Fruit fly (Drosophila melanogaster) whole organism, embryonic: ENCODE data around the gene Nse1.

ENCODE experiments used
- Abd-B ChIP-seq: fragments of 200-800 bp; sonication (Bioruptor generic); optimal IDR thresholded peaks from 2 replicates; lab custom pipeline; 2018; ENCODE audit warnings: missing biosample characterization, mild to moderate bottlenecking, missing genetic modification characterization, moderate library complexity
- Aef1 ChIP-seq: fragments of 200-800 bp; sonication (Bioruptor generic); IDR thresholded peaks from 3 replicates; pipeline ENCODE4 v1.3.6; 2022; ENCODE audit warnings: missing biosample characterization, missing genetic modification characterization
- Atf3 ChIP-seq: fragments of 200-800 bp; sonication (Bioruptor generic); optimal IDR thresholded peaks from 3 replicates; lab custom pipeline; 2016; ENCODE audit warnings: missing biosample characterization, missing genetic modification characterization
- BEAF-32 ChIP-seq: fragments of 200-800 bp; sonication (Bioruptor generic); optimal IDR thresholded peaks from 3 replicates; lab custom pipeline; 2017; ENCODE audit warnings: missing biosample characterization, missing genetic modification characterization, mild to moderate bottlenecking, moderate library complexity, missing genetic modification reagents
- CG11085 ChIP-seq: fragments of 200-800 bp; sonication (Bioruptor generic); IDR thresholded peaks from 2 replicates; pipeline ENCODE4 v1.3.6; 2022; ENCODE audit warnings: missing biosample characterization, missing genetic modification characterization
- CG11723 ChIP-seq: fragments of 200-800 bp; sonication (Bioruptor generic); optimal IDR thresholded peaks from 2 replicates; lab custom pipeline; 2017; ENCODE audit warnings: missing biosample characterization, mild to moderate bottlenecking, missing genetic modification characterization
- CG12236 ChIP-seq: fragments of 200-800 bp; sonication (Bioruptor generic); optimal IDR thresholded peaks from 2 replicates; lab custom pipeline; 2016; ENCODE audit warnings: missing biosample characterization, missing genetic modification characterization
- CG12391 ChIP-seq: fragments of 200-800 bp; sonication (Bioruptor generic); optimal IDR thresholded peaks from 3 replicates; lab custom pipeline; 2018; ENCODE audit warnings: missing biosample characterization, mild to moderate bottlenecking, missing genetic modification characterization, moderate library complexity
- CG12942 ChIP-seq: fragments of 200-800 bp; sonication (Bioruptor generic); optimal IDR thresholded peaks from 3 replicates; lab custom pipeline; 2016; ENCODE audit warnings: missing biosample characterization, missing genetic modification characterization
- CG13123 ChIP-seq: fragments of 200-800 bp; sonication (Bioruptor generic); optimal IDR thresholded peaks from 2 replicates; lab custom pipeline; 2016; ENCODE audit warnings: missing biosample characterization, missing genetic modification characterization
- CG15479 ChIP-seq: fragments of 200-800 bp; sonication (Bioruptor generic); optimal IDR thresholded peaks from 3 replicates; lab custom pipeline; 2019; ENCODE audit warnings: missing biosample characterization, mild to moderate bottlenecking, missing genetic modification characterization, moderate library complexity
- CG15514 ChIP-seq: fragments of 200-800 bp; sonication (Bioruptor generic); optimal IDR thresholded peaks from 3 replicates; lab custom pipeline; 2017; ENCODE audit warnings: missing biosample characterization, missing genetic modification characterization, mild to moderate bottlenecking, moderate library complexity, missing genetic modification reagents
- CG16779 ChIP-seq: fragments of 200-800 bp; sonication (Bioruptor generic); IDR thresholded peaks from 2 replicates; pipeline ENCODE4 v1.3.6; 2022; ENCODE audit warnings: missing biosample characterization, missing genetic modification characterization
- CG16863 ChIP-seq: fragments of 200-800 bp; sonication (Bioruptor generic); optimal IDR thresholded peaks from 3 replicates; lab custom pipeline; 2016; ENCODE audit warnings: missing biosample characterization, missing genetic modification characterization
- CG17385 ChIP-seq: fragments of 200-800 bp; sonication (Bioruptor generic); optimal IDR thresholded peaks from 3 replicates; lab custom pipeline; 2018; ENCODE audit warnings: missing biosample characterization, mild to moderate bottlenecking, missing genetic modification characterization
- CG18262 ChIP-seq: fragments of 200-800 bp; optimal IDR thresholded peaks from 3 replicates; lab custom pipeline; 2019; ENCODE audit warnings: missing biosample characterization, mild to moderate bottlenecking, missing genetic modification characterization, moderate library complexity
- CG18764 ChIP-seq: fragments of 200-800 bp; sonication (Bioruptor generic); optimal IDR thresholded peaks from 3 replicates; lab custom pipeline; 2016; ENCODE audit warnings: missing biosample characterization, missing genetic modification characterization
- CG31224 ChIP-seq: fragments of 200-800 bp; sonication (Bioruptor generic); IDR thresholded peaks from 2 replicates; pipeline ENCODE4 v1.3.6; 2022; ENCODE audit warnings: missing biosample characterization, missing genetic modification characterization
- CG3726 ChIP-seq: fragments of 200-800 bp; sonication (Bioruptor generic); IDR thresholded peaks from 3 replicates; pipeline ENCODE4, ENCODE4 v1.3.6; 2022; ENCODE audit warnings: missing biosample characterization, missing genetic modification characterization
- CG5245 ChIP-seq: fragments of 200-800 bp; sonication (Bioruptor generic); optimal IDR thresholded peaks from 3 replicates; lab custom pipeline; 2016; ENCODE audit warnings: missing biosample characterization, missing genetic modification characterization
- CG7556 ChIP-seq: fragments of 200-800 bp; sonication (Bioruptor generic); optimal IDR thresholded peaks from 2 replicates; lab custom pipeline; 2017; ENCODE audit warnings: missing biosample characterization, mild to moderate bottlenecking, missing genetic modification characterization
- CG7839 ChIP-seq: fragments of 200-800 bp; sonication (Bioruptor generic); optimal IDR thresholded peaks from 3 replicates; lab custom pipeline; 2018; ENCODE audit warnings: missing biosample characterization, mild to moderate bottlenecking, missing genetic modification characterization, moderate library complexity
- Dip2 ChIP-seq: fragments of 200-800 bp; sonication (Bioruptor generic); IDR thresholded peaks from 2 replicates; pipeline ENCODE4 v1.3.6; 2022; ENCODE audit warnings: missing biosample characterization, missing genetic modification characterization
- Gsc ChIP-seq: fragments of 200-800 bp; sonication (Bioruptor generic); IDR thresholded peaks from 2 replicates; pipeline ENCODE4 v1.3.6; 2022; ENCODE audit warnings: missing biosample characterization, missing genetic modification characterization
- NC2β ChIP-seq: fragments of 200-800 bp; sonication (Bioruptor generic); optimal IDR thresholded peaks from 2 replicates; lab custom pipeline; 2016; ENCODE audit warnings: missing biosample characterization, missing genetic modification characterization
- NFAT ChIP-seq: fragments of 200-800 bp; sonication (Bioruptor generic); IDR thresholded peaks from 2 replicates; pipeline ENCODE4 v1.3.6; 2022; ENCODE audit warnings: missing biosample characterization, missing genetic modification characterization
- Oli ChIP-seq: fragments of 200-800 bp; sonication (Bioruptor generic); optimal IDR thresholded peaks from 2 replicates; lab custom pipeline; 2018; ENCODE audit warnings: missing biosample characterization, mild to moderate bottlenecking, missing genetic modification characterization, moderate library complexity
- Sin3A ChIP-seq: fragments of >200 bp; optimal IDR thresholded peaks from 2 replicates; lab custom pipeline; 2018
- Six4 ChIP-seq: fragments of 200-800 bp; sonication (Bioruptor generic); optimal IDR thresholded peaks from 2 replicates; lab custom pipeline; 2016; ENCODE audit warnings: missing biosample characterization, missing genetic modification characterization
- Stat92E ChIP-seq, 3 experiments: fragments of >200 bp in 2 of 3; fragments of 200-800 bp in 1 of 3; sonication (Bioruptor generic) in 1 of 3; optimal IDR thresholded peaks; 2 replicates each; lab custom pipeline; 2017 to 2019; ENCODE audit warnings: missing biosample characterization in 3 of 3, missing genetic modification characterization in 3 of 3, mild to moderate bottlenecking in 1 of 3, moderate library complexity in 1 of 3
- TFAM ChIP-seq: fragments of 200-800 bp; sonication (Bioruptor generic); optimal IDR thresholded peaks from 2 replicates; lab custom pipeline; 2017; ENCODE audit warnings: missing biosample characterization, missing genetic modification characterization, inconsistent platforms
- Vsx1 ChIP-seq: fragments of 200-800 bp; sonication (Bioruptor generic); optimal IDR thresholded peaks from 2 replicates; lab custom pipeline; 2017; ENCODE audit warnings: missing biosample characterization, mild to moderate bottlenecking, missing genetic modification characterization, missing genetic modification reagents
- ab ChIP-seq: fragments of 200-800 bp; sonication (Bioruptor generic); optimal IDR thresholded peaks from 2 replicates; lab custom pipeline; 2016; ENCODE audit warnings: missing biosample characterization, missing genetic modification characterization
- ap ChIP-seq: fragments of 200-800 bp; sonication (Bioruptor generic); IDR thresholded peaks from 2 replicates; pipeline ENCODE4 v1.3.6; 2022; ENCODE audit warnings: missing biosample characterization, missing genetic modification characterization
- bigmax ChIP-seq: fragments of 200-800 bp; sonication (Bioruptor generic); optimal IDR thresholded peaks from 2 replicates; lab custom pipeline; 2018; ENCODE audit warnings: missing biosample characterization, mild to moderate bottlenecking, missing genetic modification characterization
- cg ChIP-seq: fragments of 200-800 bp; sonication (Bioruptor generic); optimal IDR thresholded peaks from 3 replicates; lab custom pipeline; 2019; ENCODE audit warnings: missing biosample characterization, mild to moderate bottlenecking, missing genetic modification characterization, moderate library complexity
- da ChIP-seq: fragments of 200-800 bp; sonication (Bioruptor generic); optimal IDR thresholded peaks from 2 replicates; lab custom pipeline; 2016; ENCODE audit warnings: missing biosample characterization, missing genetic modification characterization
- dysf ChIP-seq: fragments of 200-800 bp; sonication (Bioruptor generic); IDR thresholded peaks from 3 replicates; pipeline ENCODE4 v1.3.6; 2022; ENCODE audit warnings: missing biosample characterization, missing genetic modification characterization
- ftz-f1 ChIP-seq: fragments of 200-800 bp; sonication (Bioruptor generic); optimal IDR thresholded peaks from 2 replicates; lab custom pipeline; 2016; ENCODE audit warnings: missing biosample characterization, missing genetic modification characterization
- grn ChIP-seq: fragments of 200-800 bp; sonication (Bioruptor generic); optimal IDR thresholded peaks from 3 replicates; lab custom pipeline; 2017; ENCODE audit warnings: missing biosample characterization, missing genetic modification characterization
- lmd ChIP-seq: fragments of 200-800 bp; sonication (Bioruptor generic); IDR thresholded peaks from 2 replicates; pipeline ENCODE4 v1.3.6; 2022; ENCODE audit warnings: missing biosample characterization, missing genetic modification characterization
- pho ChIP-seq: fragments of 200-800 bp; sonication (Bioruptor generic); optimal IDR thresholded peaks from 2 replicates; lab custom pipeline; 2016; ENCODE audit warnings: missing biosample characterization, missing genetic modification characterization
- pita ChIP-seq: fragments of 200-800 bp; sonication (Bioruptor generic); optimal IDR thresholded peaks from 2 replicates; lab custom pipeline; 2017; ENCODE audit warnings: missing biosample characterization, mild to moderate bottlenecking, missing genetic modification characterization
- pzg ChIP-seq: fragments of 200-800 bp; sonication (Bioruptor generic); optimal IDR thresholded peaks from 3 replicates; lab custom pipeline; 2018; ENCODE audit warnings: missing biosample characterization, mild to moderate bottlenecking, missing genetic modification characterization, moderate library complexity
- sna ChIP-seq: fragments of 200-800 bp; sonication (Bioruptor generic); IDR thresholded peaks from 2 replicates; pipeline ENCODE4 v1.3.6; 2022; ENCODE audit warnings: missing biosample characterization, missing genetic modification characterization; ENCODE audit not compliant: partially characterized antibody
- tin ChIP-seq: fragments of 200-800 bp; sonication (Bioruptor generic); optimal IDR thresholded peaks from 3 replicates; lab custom pipeline; 2016; ENCODE audit warnings: missing biosample characterization, missing genetic modification characterization
- tup ChIP-seq: fragments of 200-800 bp; sonication (Bioruptor generic); optimal IDR thresholded peaks from 2 replicates; lab custom pipeline; 2016; ENCODE audit warnings: missing biosample characterization, mild to moderate bottlenecking, missing genetic modification characterization, moderate library complexity
- wor ChIP-seq: fragments of 200-800 bp; sonication (Bioruptor generic); IDR thresholded peaks from 2 replicates; pipeline ENCODE4 v1.3.6; 2022; ENCODE audit warnings: missing biosample characterization, missing genetic modification characterization
- zen2 ChIP-seq: fragments of 200-800 bp; sonication (Bioruptor generic); IDR thresholded peaks from 3 replicates; pipeline ENCODE4 v1.3.6; 2022; ENCODE audit warnings: missing biosample characterization, missing genetic modification characterization; ENCODE audit not compliant: partially characterized antibody

Nse1 gene

DNA sequence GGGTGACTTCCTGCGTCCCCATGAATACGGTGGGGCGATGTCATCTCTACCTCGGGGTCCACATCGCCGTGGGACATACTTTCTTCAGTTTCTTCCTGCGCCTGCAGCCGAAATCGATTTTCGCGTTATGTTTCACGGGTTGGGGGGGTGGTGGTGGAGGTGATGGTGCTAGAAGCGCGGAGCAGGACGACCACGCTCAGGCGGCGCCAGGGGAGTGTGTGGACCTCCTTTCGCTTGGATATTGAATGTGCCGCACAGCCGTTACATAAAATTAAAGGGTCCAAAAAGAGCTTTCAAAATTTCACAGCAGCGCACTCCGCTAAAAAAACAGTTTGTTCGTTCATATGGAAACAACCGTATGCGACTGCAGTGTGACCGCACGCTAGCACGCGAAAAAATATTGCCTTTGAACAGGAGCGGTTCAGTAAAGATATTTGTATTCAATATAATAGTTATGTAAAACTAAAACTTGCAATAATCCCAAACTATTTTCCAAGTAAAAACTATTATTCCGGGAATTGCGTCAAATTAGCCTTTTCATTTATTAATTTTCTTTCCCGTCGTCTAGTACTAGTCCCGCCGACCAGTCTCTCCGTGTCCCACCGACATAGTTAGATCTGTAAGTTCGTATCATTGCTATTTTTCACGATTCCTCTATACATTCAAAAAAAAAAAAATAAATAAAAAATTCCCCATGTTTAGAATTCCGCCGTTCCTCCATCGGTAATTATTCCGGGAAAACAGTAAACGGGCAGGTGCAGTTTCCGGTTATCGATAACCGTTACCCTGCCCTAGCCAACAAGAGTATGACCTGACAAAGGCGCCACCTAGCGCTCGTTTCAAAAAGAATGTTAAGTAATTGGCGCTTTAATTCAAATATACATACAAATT is 6.8 kb upstream of the Nse1 start, which contains the start of gene Nhe3 (continued):
- no peak for TF ChIP-seq ftz-f1 (GFP tag; lab: Kevin White, UChicago)
- TF ChIP-seq wor = peak; percentile 72
- no peak for TF ChIP-seq Gsc (GFP tag; lab: Robert Waterston, UW)
- TF ChIP-seq tin (GFP tag; lab: Kevin White, UChicago) = peak; percentile 89
- TF ChIP-seq ab (GFP tag; lab: Kevin White, UChicago) = peak; percentile 68
- peak; percentile 77 for TF ChIP-seq Oli (tag; lab: Kevin White, UChicago)
- peak; percentile 55 for TF ChIP-seq CG13123 (GFP tag; lab: Kevin White, UChicago)
- TF ChIP-seq CG12391 (tag; lab: Kevin White, UChicago) = peak; percentile 86
- TF ChIP-seq bigmax = no peak
- TF ChIP-seq TFAM = no peak
- TF ChIP-seq pho (GFP tag; lab: Kevin White, UChicago) = peak; percentile 87
- peak; percentile 95 for TF ChIP-seq Dip2 (GFP tag; lab: Robert Waterston, UW)
- peak; percentile 77 for TF ChIP-seq CG16863 (GFP tag; lab: Kevin White, UChicago)
- peak; percentile 66 for TF ChIP-seq CG5245
- TF ChIP-seq Atf3 (GFP tag; lab: Kevin White, UChicago) = peak; percentile 70
- TF ChIP-seq dysf (GFP tag; lab: Robert Waterston, UW) = peak; percentile 85
- TF ChIP-seq tup (GFP tag; lab: Kevin White, UChicago) = peak; percentile 74
- peak; percentile 40 for TF ChIP-seq pzg (GFP tag; lab: Kevin White, UChicago)
- peak; percentile 26 for TF ChIP-seq CG12236 (GFP tag; lab: Kevin White, UChicago)
- peak; percentile 85 for TF ChIP-seq CG7839 (tag; lab: Kevin White, UChicago)
- TF ChIP-seq Aef1 (GFP tag; lab: Robert Waterston, UW) = peak; percentile 89
- TF ChIP-seq cg = no peak
- peak; percentile 81 for TF ChIP-seq CG7556 (GFP tag; lab: Kevin White, UChicago)
- peak; percentile 84 for TF ChIP-seq NFAT (GFP tag; lab: Robert Waterston, UW)
- TF ChIP-seq CG18764 (GFP tag; lab: Kevin White, UChicago) = peak; percentile 61
- peak; percentile 74 for TF ChIP-seq Abd-B (GFP tag; lab: Kevin White, UChicago)
- no peak for TF ChIP-seq da (GFP tag; lab: Kevin White, UChicago)
- TF ChIP-seq CG15479 (GFP tag; lab: Kevin White, UChicago) = no peak
- peak; percentile 71 for TF ChIP-seq CG11085
- TF ChIP-seq CG11723 (GFP tag; lab: Kevin White, UChicago) = peak; percentile 75
- TF ChIP-seq CG18262 (tag; lab: Kevin White, UChicago) = peak; percentile 78
- no peak for TF ChIP-seq grn (GFP tag; lab: Kevin White, UChicago)
- TF ChIP-seq CG17385 (GFP tag; lab: Kevin White, UChicago) = peak; percentile 71
- TF ChIP-seq Six4 (GFP tag; lab: Kevin White, UChicago) = peak; percentile 64
- TF ChIP-seq CG16779 (GFP tag; lab: Robert Waterston, UW) = peak; percentile 57; the same call in 1 of the 2 replicates
- peak; percentile 56 for TF ChIP-seq BEAF-32 (GFP tag; lab: Kevin White, UChicago)
- peak; percentile 85 for TF ChIP-seq lmd (GFP tag; lab: Robert Waterston, UW)
- TF ChIP-seq NC2β = peak; percentile 65
- no peak for TF ChIP-seq Vsx1
- TF ChIP-seq pita (GFP tag; lab: Kevin White, UChicago) = peak; percentile 7
- TF ChIP-seq CG15514 (GFP tag; lab: Kevin White, UChicago) = peak; percentile 76
- no peak for TF ChIP-seq zen2 (GFP tag; lab: Robert Waterston, UW)
- peak; percentile 29; the same call in 1 of the 3 replicates for TF ChIP-seq CG3726 (GFP tag; lab: Robert Waterston, UW)
- peak in 1 of 3 experiments; percentile 84 for TF ChIP-seq Stat92E (GFP tag; optimal IDR thresholded peaks at IDR 0.05; lab: Kevin White, UChicago)
- peak; percentile 65 for TF ChIP-seq CG12942 (GFP tag; lab: Kevin White, UChicago)
- TF ChIP-seq sna (GFP tag; lab: Robert Waterston, UW) = no peak; the same call in 1 of the 2 replicates
- TF ChIP-seq ap (GFP tag; lab: Robert Waterston, UW) = peak; percentile 70
- TF ChIP-seq Sin3A (lab: Kevin White, UChicago) = peak; percentile 67
- peak; percentile 63 for TF ChIP-seq CG31224
